Fruit fly (Drosophila melanogaster) whole organism, embryonic: Measurements from ENCODE around the gene Plc21C.
A peak's percentile ranks its signal among the peaks of the same experiment; 100 is the strongest.

Experiments
- Awh ChIP-seq: fragments of 200-800 bp; sonication (Bioruptor generic); IDR thresholded peaks from 2 replicates; pipeline ENCODE4, ENCODE4 v1.3.6; 2022; ENCODE audit warnings: missing biosample characterization, missing genetic modification characterization
- Bgb ChIP-seq: fragments of 200-800 bp; sonication (Bioruptor generic); IDR thresholded peaks from 2 replicates; pipeline ENCODE4 v1.3.6; 2022; ENCODE audit warnings: missing biosample characterization, missing genetic modification characterization; ENCODE audit not compliant: partially characterized antibody
- CG11504 ChIP-seq: fragments of 200-800 bp; sonication (Bioruptor generic); optimal IDR thresholded peaks from 3 replicates; lab custom pipeline; 2019; ENCODE audit warnings: missing biosample characterization, mild to moderate bottlenecking, missing genetic modification characterization, moderate library complexity
- CG12659 ChIP-seq: fragments of 200-800 bp; sonication (Bioruptor generic); optimal IDR thresholded peaks from 3 replicates; lab custom pipeline; 2017; ENCODE audit warnings: mild to moderate bottlenecking, missing biosample characterization, missing genetic modification reagents, missing genetic modification characterization
- CG13287 ChIP-seq: fragments of 200-800 bp; sonication (Bioruptor generic); IDR thresholded peaks from 2 replicates; pipeline ENCODE4 v1.3.6; 2022; ENCODE audit warnings: missing biosample characterization, missing genetic modification characterization; ENCODE audit not compliant: partially characterized antibody
- CG13296 ChIP-seq: fragments of 200-800 bp; sonication (Bioruptor generic); optimal IDR thresholded peaks from 3 replicates; lab custom pipeline; 2018; ENCODE audit warnings: missing biosample characterization, mild to moderate bottlenecking, missing genetic modification characterization
- CG15073 ChIP-seq: fragments of 200-800 bp; sonication (Bioruptor generic); optimal IDR thresholded peaks from 2 replicates; lab custom pipeline; 2016; ENCODE audit warnings: missing biosample characterization, missing genetic modification characterization
- CG15514 ChIP-seq: fragments of 200-800 bp; sonication (Bioruptor generic); optimal IDR thresholded peaks from 3 replicates; lab custom pipeline; 2017; ENCODE audit warnings: missing biosample characterization, missing genetic modification characterization, mild to moderate bottlenecking, moderate library complexity, missing genetic modification reagents
- CG18764 ChIP-seq: fragments of 200-800 bp; sonication (Bioruptor generic); optimal IDR thresholded peaks from 3 replicates; lab custom pipeline; 2016; ENCODE audit warnings: missing biosample characterization, missing genetic modification characterization
- CG2678 ChIP-seq: fragments of 200-800 bp; sonication (Bioruptor generic); optimal IDR thresholded peaks from 3 replicates; lab custom pipeline; 2019; ENCODE audit warnings: missing biosample characterization, mild to moderate bottlenecking, missing genetic modification characterization, moderate library complexity
- CG31441 ChIP-seq: fragments of 200-800 bp; sonication (Bioruptor generic); IDR thresholded peaks from 2 replicates; pipeline ENCODE4 v1.3.6; 2022; ENCODE audit warnings: missing biosample characterization, missing genetic modification characterization
- CG34224 ChIP-seq: fragments of 200-800 bp; sonication (Bioruptor generic); IDR thresholded peaks from 3 replicates; pipeline ENCODE4 v1.3.6; 2022; ENCODE audit warnings: missing biosample characterization, missing genetic modification characterization; ENCODE audit not compliant: partially characterized antibody
- CG7786 ChIP-seq: fragments of 200-800 bp; sonication (Bioruptor generic); optimal IDR thresholded peaks from 2 replicates; lab custom pipeline; 2016; ENCODE audit warnings: missing biosample characterization, missing genetic modification characterization
- E2f2 ChIP-seq: fragments of 200-800 bp; sonication (Bioruptor generic); IDR thresholded peaks from 2 replicates; pipeline ENCODE4 v1.3.6; 2022; ENCODE audit warnings: missing biosample characterization, missing genetic modification characterization
- Eip74EF ChIP-seq, 2 experiments: fragments of 200-800 bp in 1 of 2; fragments of >200 bp in 1 of 2; sonication (Bioruptor generic) in 1 of 2; optimal IDR thresholded peaks; 2 replicates each; lab custom pipeline; 2017 to 2019; ENCODE audit warnings: missing biosample characterization in 2 of 2, missing genetic modification characterization in 2 of 2, mild to moderate bottlenecking in 1 of 2, moderate library complexity in 1 of 2
- Ets65A ChIP-seq: fragments of 200-800 bp; sonication (Bioruptor generic); peaks from one replicate; lab custom pipeline; 2016; ENCODE audit warnings: missing biosample characterization, missing genetic modification characterization
- Fer1 ChIP-seq: fragments of 200-800 bp; sonication (Bioruptor generic); optimal IDR thresholded peaks from 2 replicates; lab custom pipeline; 2017; ENCODE audit warnings: missing biosample characterization, mild to moderate bottlenecking, missing genetic modification characterization
- HLHmδ ChIP-seq: fragments of 200-800 bp; sonication (Bioruptor generic); optimal IDR thresholded peaks from 2 replicates; lab custom pipeline; 2018; ENCODE audit warnings: missing biosample characterization, mild to moderate bottlenecking, missing genetic modification characterization, moderate library complexity
- Hey ChIP-seq: fragments of 200-800 bp; sonication (Bioruptor generic); optimal IDR thresholded peaks from 3 replicates; lab custom pipeline; 2018; ENCODE audit warnings: missing biosample characterization, mild to moderate bottlenecking, missing genetic modification characterization
- Hmr ChIP-seq: fragments of 200-800 bp; sonication (Bioruptor generic); optimal IDR thresholded peaks from 3 replicates; lab custom pipeline; 2017; ENCODE audit warnings: mild to moderate bottlenecking, missing biosample characterization, missing genetic modification reagents, missing genetic modification characterization
- Hr78 ChIP-seq, 2 experiments: fragments of 200-800 bp in 1 of 2; fragments of >200 bp in 1 of 2; sonication (Bioruptor generic) in 1 of 2; optimal IDR thresholded peaks; 2 replicates each; lab custom pipeline; 2017 to 2019; ENCODE audit warnings: missing biosample characterization in 2 of 2, missing genetic modification characterization in 2 of 2, mild to moderate bottlenecking in 1 of 2, moderate library complexity in 1 of 2
- Lim3 ChIP-seq: fragments of 200-800 bp; sonication (Bioruptor generic); IDR thresholded peaks from 2 replicates; pipeline ENCODE4 v1.3.6; 2022; ENCODE audit warnings: missing biosample characterization, missing genetic modification characterization
- NFAT ChIP-seq: fragments of 200-800 bp; sonication (Bioruptor generic); IDR thresholded peaks from 2 replicates; pipeline ENCODE4 v1.3.6; 2022; ENCODE audit warnings: missing biosample characterization, missing genetic modification characterization
- Nf-YB ChIP-seq: fragments of 200-800 bp; sonication (Bioruptor generic); optimal IDR thresholded peaks from 3 replicates; lab custom pipeline; 2019; ENCODE audit warnings: missing biosample characterization, mild to moderate bottlenecking, missing genetic modification characterization, moderate library complexity
- Nf-YC ChIP-seq: fragments of 200-800 bp; optimal IDR thresholded peaks from 3 replicates; lab custom pipeline; 2019; ENCODE audit warnings: missing biosample characterization, mild to moderate bottlenecking, missing genetic modification characterization, moderate library complexity
- al ChIP-seq: fragments of 200-800 bp; sonication (Bioruptor generic); IDR thresholded peaks from 2 replicates; pipeline ENCODE4 v1.3.6; 2022; ENCODE audit warnings: missing biosample characterization, missing genetic modification characterization
- ash1 ChIP-seq: fragments of 200-800 bp; sonication (Bioruptor generic); optimal IDR thresholded peaks from 2 replicates; lab custom pipeline; 2018; ENCODE audit warnings: missing biosample characterization, mild to moderate bottlenecking, missing genetic modification characterization
- bsh ChIP-seq, 2 experiments: fragments of 200-800 bp; sonication (Bioruptor generic); optimal IDR thresholded peaks; 2 replicates each; lab custom pipeline; 2017 to 2018; ENCODE audit warnings: mild to moderate bottlenecking in 2 of 2, missing biosample characterization in 2 of 2, missing genetic modification characterization in 2 of 2, moderate library complexity in 1 of 2
- dati ChIP-seq: fragments of 200-800 bp; sonication (Bioruptor generic); IDR thresholded peaks from 2 replicates; pipeline ENCODE4 v1.3.6; 2022; ENCODE audit warnings: missing biosample characterization, missing genetic modification characterization
- exex ChIP-seq: fragments of 200-800 bp; sonication (Bioruptor generic); optimal IDR thresholded peaks from 4 replicates; lab custom pipeline; 2018; ENCODE audit warnings: missing biosample characterization, mild to moderate bottlenecking, missing genetic modification characterization, moderate library complexity
- kay ChIP-seq: fragments of 200-800 bp; sonication (Bioruptor generic); optimal IDR thresholded peaks from 2 replicates; lab custom pipeline; 2016; ENCODE audit warnings: missing biosample characterization, missing genetic modification characterization
- knrl ChIP-seq: fragments of 200-800 bp; sonication (Bioruptor generic); IDR thresholded peaks from 3 replicates; pipeline ENCODE4 v1.3.6; 2022; ENCODE audit warnings: missing biosample characterization, missing genetic modification characterization; ENCODE audit not compliant: partially characterized antibody
- mam ChIP-seq: fragments of 200-800 bp; sonication (Bioruptor generic); optimal IDR thresholded peaks from 3 replicates; lab custom pipeline; 2016; ENCODE audit warnings: missing biosample characterization, missing genetic modification characterization
- nau ChIP-seq: fragments of 200-800 bp; sonication (Bioruptor generic); optimal IDR thresholded peaks from 3 replicates; lab custom pipeline; 2017; ENCODE audit warnings: missing biosample characterization, mild to moderate bottlenecking, missing genetic modification characterization, missing genetic modification reagents
- schlank ChIP-seq: fragments of 200-800 bp; sonication (Bioruptor generic); optimal IDR thresholded peaks from 2 replicates; lab custom pipeline; 2018; ENCODE audit warnings: missing biosample characterization, mild to moderate bottlenecking, missing genetic modification characterization
- sens ChIP-seq: fragments of 200-800 bp; sonication (Bioruptor generic); peaks from one replicate; lab custom pipeline; 2016; ENCODE audit warnings: missing biosample characterization, missing genetic modification characterization
- sim ChIP-seq: fragments of 200-800 bp; sonication (Bioruptor generic); IDR thresholded peaks from 2 replicates; pipeline ENCODE4 v1.3.6; 2022; ENCODE audit warnings: missing biosample characterization, missing genetic modification characterization
- tin ChIP-seq: fragments of 200-800 bp; sonication (Bioruptor generic); optimal IDR thresholded peaks from 3 replicates; lab custom pipeline; 2016; ENCODE audit warnings: missing biosample characterization, missing genetic modification characterization
- tx ChIP-seq: fragments of 200-800 bp; sonication (Bioruptor generic); optimal IDR thresholded peaks from 2 replicates; lab custom pipeline; 2016; ENCODE audit warnings: missing biosample characterization, missing genetic modification characterization
- vfl ChIP-seq: fragments of 200-800 bp; sonication (Bioruptor generic); optimal IDR thresholded peaks from 2 replicates; lab custom pipeline; 2016; ENCODE audit warnings: missing biosample characterization, missing genetic modification characterization
- zf30C ChIP-seq: fragments of 200-800 bp; sonication (Bioruptor generic); optimal IDR thresholded peaks from 3 replicates; lab custom pipeline; 2018; ENCODE audit warnings: missing biosample characterization, mild to moderate bottlenecking, missing genetic modification characterization

Gene Plc21C

dm6 chr2L:309812-310431 is 4.2 kb downstream of the Plc21C start (continued):
- TF ChIP-seq Bgb (GFP tag; lab: Robert Waterston, UW) (0 out of 2 replicates have a peak, but pooled peaks have one; percentile 26), CG12659 (GFP tag; lab: Kevin White, UChicago) (no peak), dati (GFP tag; lab: Robert Waterston, UW) (no peak), CG34224 (GFP tag; lab: Robert Waterston, UW) (peak; percentile 60; the same call in 2 of the 3 replicates), HLHmδ (GFP tag; lab: Kevin White, UChicago) (no peak), schlank (tag; lab: Kevin White, UChicago) (no peak), ash1 (GFP tag; lab: Kevin White, UChicago) (no peak), CG2678 (no peak), Hmr (GFP tag; lab: Kevin White, UChicago) (peak; percentile 11), mam (no peak), al (no peak), nau (GFP tag; lab: Kevin White, UChicago) (no peak), Lim3 (no peak)

- TF ChIP-seq Awh (GFP tag; lab: Robert Waterston, UW) (no peak), sens (peak; percentile 30)
Observed at dm6 chr2L:319159-319558, 13.4 kb downstream of the Plc21C start, which contains the start of gene CG11912. TSS of gene CG11912 (minus strand) at chr2L:319259.

- TF ChIP-seq exex (tag; lab: Kevin White, UChicago) (peak; percentile 80), bsh (GFP tag; optimal IDR thresholded peaks at IDR 0.05; lab: Kevin White, UChicago) (no peak), CG15073 (GFP tag; lab: Kevin White, UChicago) (no peak), Nf-YC (tag; lab: Kevin White, UChicago) (peak; percentile 87), Nf-YB (peak; percentile 83), CG11504 (tag; lab: Kevin White, UChicago) (peak; percentile 67), zf30C (no peak), CG31441 (GFP tag; lab: Robert Waterston, UW) (no peak)
- TF ChIP-seq, all 482 proteins: peak for 4
Observed at dm6 chr2L:319745-320144, 14.0 kb downstream of the Plc21C start.

- TF ChIP-seq NFAT (GFP tag; lab: Robert Waterston, UW) (no peak), exex (tag; lab: Kevin White, UChicago) (peak; percentile 83), Hr78 (GFP tag; optimal IDR thresholded peaks at IDR 0.05; lab: Kevin White, UChicago) (no peak), Ets65A (peak; percentile 19)
Observed at dm6 chr2L:321148-321547, 15.4 kb downstream of the Plc21C start, which contains the start of gene CG11911. TSS of gene CG11911 (minus strand) at chr2L:321248.

- TF ChIP-seq CG7786 (GFP tag; lab: Kevin White, UChicago) (no peak), CG15514 (peak; percentile 97)
- TF ChIP-seq, all 482 proteins: peak for 1
Observed at dm6 chr2L:321793-322192, 16.1 kb downstream of the Plc21C start, which contains the start of gene CG33127. TSS of gene CG33127 (plus strand) at chr2L:322101.

- TF ChIP-seq vfl (GFP tag; lab: Kevin White, UChicago) = no peak
- peak; percentile 98 for TF ChIP-seq exex (tag; lab: Kevin White, UChicago)
- TF ChIP-seq Eip74EF (GFP tag; optimal IDR thresholded peaks at IDR 0.05; lab: Kevin White, UChicago) = no peak
- TF ChIP-seq CG13296 (GFP tag; lab: Kevin White, UChicago) = peak; percentile 24
- no peak for TF ChIP-seq tin
- TF ChIP-seq tx (GFP tag; lab: Kevin White, UChicago) = no peak
- TF ChIP-seq kay (GFP tag; lab: Kevin White, UChicago) = no peak
- TF ChIP-seq knrl (GFP tag; lab: Robert Waterston, UW) = no peak
- no peak for TF ChIP-seq E2f2 (GFP tag; lab: Robert Waterston, UW)
- no peak for TF ChIP-seq CG13287 (GFP tag; lab: Robert Waterston, UW)
- TF ChIP-seq sim (GFP tag; lab: Robert Waterston, UW) = no peak
- no peak for TF ChIP-seq Fer1 (GFP tag; lab: Kevin White, UChicago)
- no peak for TF ChIP-seq CG18764
- peak; percentile 94 for TF ChIP-seq Hey (tag; lab: Kevin White, UChicago)
Observed at dm6 chr2L:322915-323314, 17.2 kb downstream of the Plc21C start.
